Worm (Caenorhabditis elegans) whole organism, L3 larva: ENCODE data around the gene F35F11.2.

Source experiments
- ceh-28 ChIP-seq: fragments of 150-350 bp; optimal IDR thresholded peaks from 2 replicates; lab custom pipeline; 2014; ENCODE audit warnings: missing biosample characterization, missing genetic modification reagents, missing genetic modification characterization
- ceh-82 ChIP-seq: fragments of 150-350 bp; optimal IDR thresholded peaks from 2 replicates; lab custom pipeline; 2014; ENCODE audit warnings: missing biosample characterization, missing genetic modification characterization
- elt-2 ChIP-seq: sonication (generic microtip); optimal IDR thresholded peaks from 2 replicates; lab custom pipeline; 2016; ENCODE audit warnings: missing genetic modification reagents, mild to moderate bottlenecking, missing genetic modification characterization, missing compliant biosample characterization
- fkh-10 ChIP-seq: sonication (generic microtip); optimal IDR thresholded peaks from 2 replicates; lab custom pipeline; 2017; ENCODE audit warnings: missing biosample characterization, missing genetic modification reagents, missing genetic modification characterization
- nhr-12 ChIP-seq: fragments of 150-350 bp; optimal IDR thresholded peaks from 2 replicates; lab custom pipeline; 2014; ENCODE audit warnings: missing biosample characterization, missing genetic modification characterization
- nhr-25 ChIP-seq: sonication (generic microtip); optimal IDR thresholded peaks from 2 replicates; lab custom pipeline; 2017; ENCODE audit warnings: missing biosample characterization, missing genetic modification characterization
- nhr-77 ChIP-seq: fragments of 150-350 bp; optimal IDR thresholded peaks from 2 replicates; lab custom pipeline; 2014; ENCODE audit warnings: missing biosample characterization, missing genetic modification characterization
- sea-2 ChIP-seq: fragments of 150-350 bp; sonication (generic microtip); optimal IDR thresholded peaks from 4 replicates; lab custom pipeline; 2014; ENCODE audit warnings: missing biosample characterization, missing genetic modification reagents, missing genetic modification characterization

- no peak for TF ChIP-seq fkh-10 (GFP tag; lab: Kevin White, UChicago)
- no peak for TF ChIP-seq nhr-77 (tag; lab: Kevin White, UChicago)
- no peak for TF ChIP-seq ceh-28
- TF ChIP-seq ceh-82: no peak
- TF ChIP-seq nhr-25 (tag; lab: Kevin White, UChicago): no peak
- TF ChIP-seq elt-2: no peak
- no peak for TF ChIP-seq sea-2 (GFP tag; lab: Kevin White, UChicago)
- TF ChIP-seq nhr-12: no peak
Observed at ce11 chrIV:3998517-3998916, 41.6 kb upstream of the F35F11.2 start, which contains the start of gene F47C12.8.
